Worm (Caenorhabditis elegans): ENCODE measurements around the gene try-14.

ce11 chrX:7519569-7519968, 24.2 kb upstream of the try-14 start, which contains the start of gene chts-1:
- TF ChIP-seq nhr-90 (tag; optimal IDR thresholded peaks at IDR 0.05; ENCODE audit: poor library complexity) (no peak), nhr-237 (tag; optimal IDR thresholded peaks at IDR 0.05) (no peak), C34B4.2 (tag; optimal IDR thresholded peaks at IDR 0.05) (no peak), grh-1 (GFP tag; IDR thresholded peaks at IDR 0.05) (no peak), fos-1 (tag; optimal IDR thresholded peaks at IDR 0.05) (no peak), ztf-11 (tag; optimal IDR thresholded peaks at IDR 0.05) (no peak), aly-2 (tag; optimal IDR thresholded peaks at IDR 0.05) (no peak), isw-1 (GFP tag; IDR thresholded peaks at IDR 0.05) (no peak), jun-1 (tag; optimal IDR thresholded peaks at IDR 0.05) (no peak), nhr-12 (tag; optimal IDR thresholded peaks at IDR 0.05) (no peak), ceh-82 (tag; optimal IDR thresholded peaks at IDR 0.05) (no peak), skn-1 (tag; optimal IDR thresholded peaks at IDR 0.05) (no peak)
